Worm (Caenorhabditis elegans) whole organism, L1 larva: Measurements from ENCODE around the gene C34F6.12.

Experiments used
- C16A3.4 ChIP-seq: fragments of 150-350 bp; optimal IDR thresholded peaks from 2 replicates; lab custom pipeline; 2014; ENCODE audit warnings: missing biosample characterization, missing genetic modification characterization
- C34B4.2 ChIP-seq: sonication (generic microtip); optimal IDR thresholded peaks from 2 replicates; lab custom pipeline; 2017; ENCODE audit warnings: mild to moderate bottlenecking, missing genetic modification characterization, missing compliant biosample characterization
- F16B12.6 ChIP-seq: fragments of 150-350 bp; optimal IDR thresholded peaks from 2 replicates; lab custom pipeline; 2014; ENCODE audit warnings: missing biosample characterization, missing genetic modification characterization
- Y116A8C.19 ChIP-seq: sonication (generic microtip); optimal IDR thresholded peaks from 2 replicates; lab custom pipeline; 2016; ENCODE audit warnings: missing compliant biosample characterization, missing genetic modification characterization, borderline replicate concordance
- alr-1 ChIP-seq: fragments of 200-800 bp; sonication (Bioruptor generic); optimal IDR thresholded peaks from 2 replicates; lab custom pipeline; 2018; ENCODE audit warnings: borderline replicate concordance, mild to moderate bottlenecking, missing genetic modification characterization, missing compliant biosample characterization
- blmp-1 ChIP-seq: fragments of 150-350 bp; optimal IDR thresholded peaks from 2 replicates; lab custom pipeline; 2014; ENCODE audit warnings: missing biosample characterization, missing genetic modification characterization
- ceh-63 ChIP-seq: fragments of 200-800 bp; sonication (Bioruptor generic); optimal IDR thresholded peaks from 2 replicates; lab custom pipeline; 2018; ENCODE audit warnings: mild to moderate bottlenecking, missing genetic modification characterization, missing compliant biosample characterization
- ceh-8 ChIP-seq: fragments of 200-800 bp; sonication (Bioruptor generic); optimal IDR thresholded peaks from 2 replicates; lab custom pipeline; 2018; ENCODE audit warnings: mild to moderate bottlenecking, missing genetic modification characterization, moderate library complexity, missing compliant biosample characterization
- dpl-1 ChIP-seq, 3 experiments: fragments of 150-350 bp in 2 of 3; sonication (generic microtip) in 1 of 3; optimal IDR thresholded peaks; 2 replicates each; lab custom pipeline; 2014 to 2017; ENCODE audit warnings: missing biosample characterization in 3 of 3, missing genetic modification characterization in 3 of 3, missing genetic modification reagents in 3 of 3
- efl-1 ChIP-seq, 4 experiments: fragments of 150-350 bp; optimal IDR thresholded peaks in 3 of 4; peaks in 1 of 4; 1 replicate in 1 of 4; 2 replicates in 3 of 4; lab custom pipeline; 2014; ENCODE audit warnings: missing biosample characterization in 2 of 4, missing genetic modification characterization in 2 of 4, missing genetic modification reagents in 2 of 4
- efl-3 ChIP-seq: fragments of 200-800 bp; sonication (Bioruptor generic); optimal IDR thresholded peaks from 2 replicates; lab custom pipeline; 2018; ENCODE audit warnings: mild to moderate bottlenecking, missing genetic modification characterization, missing compliant biosample characterization
- egl-27 ChIP-seq, 2 experiments: fragments of 150-350 bp in 1 of 2; sonication (generic microtip); optimal IDR thresholded peaks; 3 replicates each; lab custom pipeline; 2017 to 2018; ENCODE audit warnings: missing biosample characterization in 2 of 2, missing genetic modification characterization in 2 of 2, missing genetic modification reagents in 2 of 2
- fkh-10 ChIP-seq: sonication (generic microtip); optimal IDR thresholded peaks from 2 replicates; lab custom pipeline; 2017; ENCODE audit warnings: missing biosample characterization, missing genetic modification reagents, missing genetic modification characterization
- grh-1 ChIP-seq: fragments of 200-800 bp; sonication (Bioruptor generic); IDR thresholded peaks from 2 replicates; pipeline ENCODE4 v1.3.6; 2022; ENCODE audit warnings: missing genetic modification reagents, missing genetic modification characterization, missing compliant biosample characterization
- hlh-17 ChIP-seq: fragments of 200-800 bp; sonication (Bioruptor generic); optimal IDR thresholded peaks from 2 replicates; lab custom pipeline; 2018; ENCODE audit warnings: missing genetic modification characterization, mild to moderate bottlenecking, missing compliant biosample characterization, moderate library complexity, borderline replicate concordance
- hpl-2 ChIP-seq: fragments of 150-350 bp; optimal IDR thresholded peaks from 2 replicates; lab custom pipeline; 2014; ENCODE audit warnings: missing biosample characterization, missing genetic modification reagents, missing genetic modification characterization
- isw-1 ChIP-seq: fragments of 200-800 bp; sonication (Bioruptor generic); IDR thresholded peaks from 2 replicates; pipeline ENCODE4 v1.3.6; 2022; ENCODE audit warnings: missing genetic modification characterization, missing compliant biosample characterization
- lin-13 ChIP-seq: fragments of 150-350 bp; optimal IDR thresholded peaks from 2 replicates; lab custom pipeline; 2014; ENCODE audit warnings: missing biosample characterization, missing genetic modification reagents, missing genetic modification characterization
- lin-14 ChIP-seq: fragments of 200-800 bp; sonication (Bioruptor generic); optimal IDR thresholded peaks from 2 replicates; lab custom pipeline; 2018; ENCODE audit warnings: mild to moderate bottlenecking, missing genetic modification characterization, moderate library complexity, missing compliant biosample characterization
- lin-15B ChIP-seq: fragments of 150-350 bp; sonication (generic microtip); optimal IDR thresholded peaks from 3 replicates; lab custom pipeline; 2014; ENCODE audit warnings: missing biosample characterization, missing genetic modification characterization
- lin-35 ChIP-seq, 2 experiments: fragments of 150-350 bp; optimal IDR thresholded peaks; 2 replicates each; lab custom pipeline; 2014; ENCODE audit warnings: missing biosample characterization in 2 of 2, missing genetic modification characterization in 2 of 2, missing genetic modification reagents in 2 of 2
- lsy-2 ChIP-seq, 2 experiments: fragments of 150-350 bp; optimal IDR thresholded peaks; 2 replicates each; lab custom pipeline; 2014; ENCODE audit warnings: missing biosample characterization in 2 of 2, missing genetic modification characterization in 2 of 2
- mab-9 ChIP-seq: fragments of 200-800 bp; sonication (Bioruptor generic); IDR thresholded peaks from 2 replicates; pipeline ENCODE4 v1.3.6; 2022; ENCODE audit warnings: missing genetic modification reagents, missing genetic modification characterization, missing compliant biosample characterization
- mep-1 ChIP-seq: fragments of 150-350 bp; optimal IDR thresholded peaks from 2 replicates; lab custom pipeline; 2014; ENCODE audit warnings: missing biosample characterization, missing genetic modification characterization
- nhr-11 ChIP-seq: fragments of 150-350 bp; optimal IDR thresholded peaks from 2 replicates; lab custom pipeline; 2014; ENCODE audit warnings: missing biosample characterization, missing genetic modification characterization
- nhr-20 ChIP-seq: sonication (generic microtip); optimal IDR thresholded peaks from 2 replicates; lab custom pipeline; 2016; ENCODE audit warnings: mild to moderate bottlenecking, missing genetic modification characterization, missing compliant biosample characterization
- nhr-71 ChIP-seq: sonication (generic microtip); optimal IDR thresholded peaks from 2 replicates; lab custom pipeline; 2016; ENCODE audit warnings: mild to moderate bottlenecking, missing genetic modification characterization, moderate library complexity, missing compliant biosample characterization
- nhr-76 ChIP-seq: sonication (generic microtip); optimal IDR thresholded peaks from 2 replicates; lab custom pipeline; 2017; ENCODE audit warnings: missing biosample characterization, missing genetic modification characterization
- nhr-84 ChIP-seq: sonication (generic microtip); optimal IDR thresholded peaks from 2 replicates; lab custom pipeline; 2017; ENCODE audit warnings: missing biosample characterization, missing genetic modification characterization
- nhr-90 ChIP-seq: sonication (generic microtip); optimal IDR thresholded peaks from 2 replicates; lab custom pipeline; 2016; ENCODE audit warnings: mild to moderate bottlenecking, missing genetic modification characterization, missing compliant biosample characterization; ENCODE audit not compliant: poor library complexity
- pag-3 ChIP-seq: sonication (generic microtip); optimal IDR thresholded peaks from 2 replicates; lab custom pipeline; 2017; ENCODE audit warnings: missing genetic modification characterization, mild to moderate bottlenecking, missing compliant biosample characterization, antibody characterized with exemption, borderline replicate concordance; ENCODE audit not compliant: insufficient read depth
- pax-3 ChIP-seq: fragments of 200-800 bp; sonication (Bioruptor generic); optimal IDR thresholded peaks from 2 replicates; lab custom pipeline; 2018; ENCODE audit warnings: mild to moderate bottlenecking, missing genetic modification characterization, moderate library complexity, missing compliant biosample characterization
- pqm-1 ChIP-seq: sonication (generic microtip); optimal IDR thresholded peaks from 3 replicates; lab custom pipeline; 2017; ENCODE audit warnings: missing biosample characterization, missing genetic modification characterization
- rnt-1 ChIP-seq: sonication (generic microtip); optimal IDR thresholded peaks from 2 replicates; lab custom pipeline; 2016; ENCODE audit warnings: mild to moderate bottlenecking, missing genetic modification characterization, moderate library complexity, missing compliant biosample characterization
- snpc-4 ChIP-seq: fragments of 150-350 bp; optimal IDR thresholded peaks from 2 replicates; lab custom pipeline; 2014; ENCODE audit warnings: missing biosample characterization, missing genetic modification characterization
- sox-4 ChIP-seq: sonication (generic microtip); optimal IDR thresholded peaks from 2 replicates; lab custom pipeline; 2016; ENCODE audit warnings: missing genetic modification characterization, missing compliant biosample characterization
- sup-37 ChIP-seq: fragments of 200-800 bp; sonication (Bioruptor generic); optimal IDR thresholded peaks from 2 replicates; lab custom pipeline; 2018; ENCODE audit warnings: mild to moderate bottlenecking, missing genetic modification characterization, missing compliant biosample characterization
- tbx-2 ChIP-seq: sonication (generic microtip); optimal IDR thresholded peaks from 2 replicates; lab custom pipeline; 2016; ENCODE audit warnings: missing genetic modification characterization, missing compliant biosample characterization
- vab-15 ChIP-seq: sonication (generic microtip); optimal IDR thresholded peaks from 2 replicates; lab custom pipeline; 2017; ENCODE audit warnings: missing genotype, mild to moderate bottlenecking, missing genetic modification characterization, missing compliant biosample characterization
- xbp-1 ChIP-seq: sonication (generic microtip); optimal IDR thresholded peaks from 2 replicates; lab custom pipeline; 2016; ENCODE audit warnings: missing genetic modification characterization, missing compliant biosample characterization
- ztf-11 ChIP-seq, 2 experiments: sonication (generic microtip); optimal IDR thresholded peaks; 2 replicates each; lab custom pipeline; 2016 to 2017; ENCODE audit warnings: missing genetic modification characterization in 2 of 2, missing biosample characterization in 1 of 2, missing compliant biosample characterization in 1 of 2

C34F6.12 gene

ce11 chrX:11241479-11241878 lies 15.0 kb upstream of the C34F6.12 start (continued):
- TF ChIP-seq efl-1 (optimal IDR thresholded peaks at IDR 0.05; lab: Kevin White, UChicago) = no peak
- peak in 1 of 2 experiments; percentile 10 for TF ChIP-seq efl-1 (GFP tag; optimal IDR thresholded peaks at IDR 0.05 in 1 of 2; lab: Kevin White, UChicago)
- no peak for TF ChIP-seq snpc-4 (tag; lab: Kevin White, UChicago)

DNA sequence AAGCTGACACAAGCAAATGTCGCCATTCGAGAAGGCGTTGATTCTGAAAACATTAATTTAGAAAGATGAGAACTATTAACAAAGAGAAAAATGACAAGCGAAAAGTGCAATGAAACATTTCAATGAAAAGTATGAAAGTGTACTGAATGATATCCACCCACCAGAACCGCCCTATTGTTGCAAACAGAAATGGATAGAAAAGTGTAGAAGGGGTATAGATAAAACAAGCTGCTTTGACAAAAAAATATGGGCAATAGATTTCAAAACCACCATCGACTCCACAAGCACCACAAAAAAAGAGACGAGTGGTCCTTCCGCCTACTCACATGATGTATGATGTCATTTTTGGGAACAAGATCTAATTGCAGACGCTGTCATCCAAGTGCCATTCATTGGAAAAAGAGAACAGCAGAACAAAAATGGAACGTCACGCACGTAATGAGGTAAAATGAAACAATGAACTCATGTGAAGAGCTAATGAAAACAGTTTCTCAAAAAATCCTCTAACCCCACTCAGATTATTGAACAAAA lies 14.2 kb upstream of the C34F6.12 start, which contains the start of gene C34F6.10:
Gene C34F6.10 (minus strand): TSS at position 51 of the 531 bp plus-strand sequence.
- no peak for TF ChIP-seq tbx-2 (tag; lab: Kevin White, UChicago)
- TF ChIP-seq lin-14 (GFP tag; lab: Kevin White, UChicago) = peak; percentile 60
- no peak for TF ChIP-seq rnt-1 (tag; lab: Kevin White, UChicago)
- TF ChIP-seq xbp-1 = no peak
- TF ChIP-seq ceh-63 (GFP tag; lab: Kevin White, UChicago) = no peak
- no peak for TF ChIP-seq egl-27 (tag; optimal IDR thresholded peaks at IDR 0.05; lab: Kevin White, UChicago)
- TF ChIP-seq Y116A8C.19 (tag; lab: Kevin White, UChicago) = no peak
- no peak for TF ChIP-seq ztf-11 (tag; optimal IDR thresholded peaks at IDR 0.05; lab: Kevin White, UChicago)
- TF ChIP-seq snpc-4 (tag; lab: Kevin White, UChicago) = no peak
- TF ChIP-seq lin-13 (GFP tag; lab: Kevin White, UChicago) = no peak
- no peak for TF ChIP-seq efl-1 (optimal IDR thresholded peaks at IDR 0.05; lab: Kevin White, UChicago)
- TF ChIP-seq efl-1 (GFP tag; optimal IDR thresholded peaks at IDR 0.05 in 1 of 2; lab: Kevin White, UChicago) = peak in 1 of 2 experiments; percentile 67
- TF ChIP-seq mab-9 (GFP tag; lab: Robert Waterston, UW) = no peak
- no peak for TF ChIP-seq efl-3 (GFP tag; lab: Kevin White, UChicago)
- no peak for TF ChIP-seq lin-15B (tag; lab: Kevin White, UChicago)

DNA sequence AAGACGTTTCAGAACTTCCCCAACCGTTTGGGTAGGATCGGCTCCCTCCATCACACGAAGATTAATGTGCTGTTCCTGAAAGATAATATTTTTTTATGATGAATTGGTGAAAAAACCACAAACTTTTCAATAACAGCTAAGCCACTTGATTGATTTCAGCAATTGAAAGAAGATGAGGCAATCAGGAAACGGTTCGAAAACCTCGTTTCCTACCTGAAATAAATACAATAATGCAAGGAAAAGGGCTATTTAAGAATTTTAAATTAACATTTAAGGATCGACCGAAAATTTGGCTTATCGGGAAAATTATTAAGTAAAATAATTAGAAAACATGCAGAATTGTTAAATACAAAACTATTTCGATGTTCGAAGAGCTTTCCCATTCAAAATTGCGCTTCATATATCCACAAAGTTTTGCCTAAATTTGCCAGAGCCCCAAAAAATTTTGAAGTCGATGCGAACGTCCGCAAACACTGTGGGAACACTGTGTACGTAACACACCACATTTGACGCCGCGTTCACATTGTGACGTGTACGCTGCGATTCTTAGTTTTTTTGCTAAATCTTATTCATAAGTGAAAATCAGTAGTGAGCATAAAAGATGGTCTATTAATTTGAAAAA lies 3.8 kb downstream of the C34F6.12 start, which contains the start of gene C34F6.9:
Gene C34F6.9 (minus strand): TSS at position 51 of the 622 bp plus-strand sequence.
- TF ChIP-seq nhr-76 (tag; lab: Kevin White, UChicago) = no peak
- peak; percentile 6 for TF ChIP-seq blmp-1 (tag; lab: Kevin White, UChicago)
- TF ChIP-seq nhr-11 (tag; lab: Kevin White, UChicago) = no peak
- TF ChIP-seq sox-4 (tag; lab: Kevin White, UChicago) = no peak
- TF ChIP-seq hlh-17 = no peak
- peak in 1 of 3 experiments; percentile 13 for TF ChIP-seq dpl-1 (GFP tag; optimal IDR thresholded peaks at IDR 0.05; lab: Kevin White, UChicago)
- TF ChIP-seq mep-1 (tag; lab: Kevin White, UChicago) = peak; percentile 12
- peak; percentile 50 for TF ChIP-seq lin-14 (GFP tag; lab: Kevin White, UChicago)
- TF ChIP-seq mab-9 (GFP tag; lab: Robert Waterston, UW) = no peak
- TF ChIP-seq vab-15 (tag; lab: Kevin White, UChicago) = no peak
- no peak for TF ChIP-seq pqm-1 (tag; lab: Kevin White, UChicago)
- no peak for TF ChIP-seq pax-3
- peak; percentile 79 for TF ChIP-seq F16B12.6 (tag; lab: Kevin White, UChicago)
- TF ChIP-seq lsy-2 (tag; optimal IDR thresholded peaks at IDR 0.05; lab: Kevin White, UChicago) = peak in 1 of 2 experiments; percentile 27
- TF ChIP-seq efl-1 (optimal IDR thresholded peaks at IDR 0.05; lab: Kevin White, UChicago) = no peak
- TF ChIP-seq efl-1 (GFP tag; optimal IDR thresholded peaks at IDR 0.05 in 1 of 2; lab: Kevin White, UChicago) = peak in 1 of 2 experiments; percentile 84
- TF ChIP-seq lin-35 (GFP tag; optimal IDR thresholded peaks at IDR 0.05; lab: Kevin White, UChicago) = peak in 1 of 2 experiments; percentile 13

DNA sequence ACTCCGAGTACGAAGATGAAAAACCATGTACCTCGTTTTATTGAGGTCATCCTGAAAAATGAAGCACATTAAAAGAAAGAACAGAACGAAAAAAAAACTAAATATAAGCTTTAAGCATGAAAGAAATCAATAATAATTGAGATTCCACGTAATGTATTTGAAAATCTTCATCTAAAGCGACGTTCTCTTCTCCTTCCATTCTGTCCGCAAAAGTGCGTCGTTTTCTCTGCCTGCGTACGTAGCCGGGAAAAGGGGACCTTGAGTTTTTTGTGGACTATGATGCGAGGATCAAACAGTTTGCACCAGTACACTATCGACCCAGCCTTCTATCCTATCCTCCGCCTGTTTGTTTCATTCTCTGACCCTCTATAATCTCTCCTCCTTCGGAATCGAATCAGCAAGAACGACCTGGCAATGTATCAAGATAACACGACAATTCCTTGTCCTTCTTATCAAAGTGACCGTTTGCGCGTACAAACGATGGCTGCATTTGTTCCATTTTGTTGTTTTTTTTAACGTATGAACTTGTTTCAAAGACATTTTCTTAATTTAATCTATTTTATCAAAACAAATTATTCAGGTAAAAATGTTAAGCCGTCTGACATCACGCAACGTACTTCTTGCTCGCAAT lies 11.0 kb downstream of the C34F6.12 start, which contains the start of the genes C34F6.7 and idh-2:
Gene C34F6.7 (minus strand): TSS at position 51 of the 631 bp plus-strand sequence.
Gene idh-2 (plus strand): TSS at position 581 of the 631 bp plus-strand sequence.
- TF ChIP-seq C16A3.4 (tag; lab: Kevin White, UChicago) = peak; percentile 25
- TF ChIP-seq fkh-10 (GFP tag; lab: Kevin White, UChicago) = no peak
- TF ChIP-seq alr-1 (tag; lab: Kevin White, UChicago) = no peak
- TF ChIP-seq ceh-8 (GFP tag; lab: Kevin White, UChicago) = no peak
- no peak for TF ChIP-seq hpl-2 (GFP tag; lab: Kevin White, UChicago)
- peak in 1 of 2 experiments; percentile 59 for TF ChIP-seq lin-35 (GFP tag; optimal IDR thresholded peaks at IDR 0.05; lab: Kevin White, UChicago)
- TF ChIP-seq vab-15 (tag; lab: Kevin White, UChicago) = no peak
- TF ChIP-seq tbx-2 (tag; lab: Kevin White, UChicago) = peak; percentile 49
- TF ChIP-seq isw-1 (GFP tag; lab: Robert Waterston, UW) = no peak
- TF ChIP-seq grh-1 = no peak
- TF ChIP-seq sup-37 (GFP tag; lab: Kevin White, UChicago) = no peak
- no peak for TF ChIP-seq nhr-84 (tag; lab: Kevin White, UChicago)
- TF ChIP-seq nhr-90 = peak; percentile 61
- TF ChIP-seq C34B4.2 (tag; lab: Kevin White, UChicago) = no peak
- peak; percentile 59 for TF ChIP-seq nhr-71 (tag; lab: Kevin White, UChicago)
- peak; percentile 79 for TF ChIP-seq nhr-20 (tag; lab: Kevin White, UChicago)
- TF ChIP-seq pag-3 (tag; lab: Kevin White, UChicago) = no peak
